Worm (Caenorhabditis elegans) whole organism, L4/young adult: ENCODE results near the gene Y22D7AR.2.

ENCODE experiments used
- W03F9.2 ChIP-seq: fragments of 150-350 bp; optimal IDR thresholded peaks from 2 replicates; lab custom pipeline; 2014; ENCODE audit warnings: missing biosample characterization, missing genetic modification characterization
- dao-5 ChIP-seq: sonication (generic microtip); optimal IDR thresholded peaks from 2 replicates; lab custom pipeline; 2016; ENCODE audit warnings: missing genotype, missing genetic modification characterization, moderate library complexity, missing compliant biosample characterization
- him-1 ChIP-seq: sonication (generic microtip); optimal IDR thresholded peaks from 2 replicates; lab custom pipeline; 2016; ENCODE audit warnings: missing genotype, missing genetic modification reagents, missing genetic modification characterization, missing compliant biosample characterization

Y22D7AR.2 gene

DNA sequence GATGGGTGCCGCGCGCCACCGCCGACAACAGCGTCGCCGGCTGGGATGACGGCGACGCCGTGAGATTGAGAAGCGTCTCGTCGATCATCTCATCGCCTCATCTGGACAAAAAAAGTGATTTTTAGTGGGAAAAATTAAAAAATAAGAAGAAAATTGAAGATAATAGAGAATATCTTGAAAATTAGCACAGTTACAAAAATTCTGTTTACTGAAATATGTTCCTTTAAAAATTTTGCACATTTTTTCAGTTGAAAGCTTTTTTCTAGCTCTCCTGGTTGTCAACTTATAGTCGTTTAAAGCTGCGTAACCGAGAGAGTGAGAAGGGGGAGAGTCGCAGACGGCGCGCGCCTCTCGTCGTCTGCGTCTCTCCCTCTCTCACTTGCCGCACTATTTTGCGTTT lies 27.3 kb downstream of the Y22D7AR.2 start, which contains the start of gene ser-4:
ser-4 (minus strand) TSS at position 101 of the 400 bp plus-strand sequence.
- no peak for TF ChIP-seq dao-5 (tag; lab: Kevin White, UChicago)
- no peak for TF ChIP-seq W03F9.2 (tag; lab: Kevin White, UChicago)
- TF ChIP-seq him-1 = no peak

DNA sequence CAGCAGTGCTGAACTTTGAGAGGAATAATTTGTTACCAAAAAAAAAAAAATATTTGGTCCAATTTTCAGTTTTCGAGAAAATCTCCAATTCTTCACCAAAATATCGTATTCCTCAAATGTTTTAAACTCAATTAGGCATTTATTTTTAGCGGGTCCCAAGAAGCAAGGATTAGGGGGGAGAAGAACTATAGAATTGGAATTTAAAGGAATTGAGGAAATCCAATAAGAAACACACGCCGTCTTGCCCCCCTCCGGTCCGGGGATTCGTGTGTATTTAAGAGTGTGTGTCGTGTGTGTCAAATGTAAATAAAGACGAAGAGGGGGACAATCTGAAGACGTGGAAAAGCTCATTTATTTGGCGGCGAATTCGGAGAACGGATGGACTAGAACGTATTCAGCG lies 27.7 kb downstream of the Y22D7AR.2 start:
- TF ChIP-seq dao-5 (tag; lab: Kevin White, UChicago) (no peak), him-1 (no peak), W03F9.2 (tag; lab: Kevin White, UChicago) (no peak)

DNA sequence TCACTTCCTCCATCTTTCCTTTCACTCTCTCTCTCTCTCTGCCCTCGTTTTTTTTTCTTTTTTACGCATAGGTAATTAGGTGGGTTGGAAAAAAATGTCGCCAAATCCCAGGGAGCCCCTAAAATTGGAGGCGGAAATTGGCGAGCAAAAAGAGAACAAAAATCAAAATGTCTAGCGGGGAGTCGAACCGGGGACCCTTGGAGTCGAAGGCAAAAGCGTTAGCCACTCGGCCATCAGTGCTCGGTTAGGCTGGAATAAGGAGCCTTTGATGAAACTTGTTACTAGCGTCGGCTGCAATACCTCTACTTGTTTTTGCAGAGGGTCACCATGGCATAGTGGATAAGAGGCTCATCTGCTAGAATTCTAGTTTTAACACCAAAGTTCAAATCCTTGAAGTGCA lies 37.3 kb downstream of the Y22D7AR.2 start:
- no peak for TF ChIP-seq him-1
- no peak for TF ChIP-seq dao-5 (tag; lab: Kevin White, UChicago)
- TF ChIP-seq W03F9.2 (tag; lab: Kevin White, UChicago) = no peak

DNA sequence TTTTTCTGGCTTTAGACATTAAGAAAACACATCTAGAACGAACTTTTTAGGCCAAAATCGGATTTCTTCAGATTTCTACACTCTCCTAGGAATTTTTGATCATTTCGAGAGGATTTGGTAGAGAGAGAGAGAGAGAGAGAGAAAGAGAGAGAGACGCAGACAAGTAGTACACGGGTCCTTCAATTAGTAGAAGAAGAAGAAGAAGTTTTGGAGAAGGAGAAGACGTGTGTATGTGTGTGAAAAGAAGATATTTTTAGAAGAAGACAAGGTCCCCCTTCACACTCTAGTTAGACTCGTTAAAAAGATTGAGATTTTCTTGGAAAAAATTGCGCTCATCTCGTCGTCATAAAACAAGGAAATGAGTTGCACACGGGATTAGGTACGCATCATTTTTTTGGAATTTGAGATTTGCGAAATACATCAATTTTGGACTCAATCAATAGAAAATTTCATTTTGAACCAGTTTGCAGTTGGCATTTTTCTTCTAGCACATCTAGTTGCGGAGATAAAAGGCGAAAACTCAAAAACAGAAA lies 37.8 kb downstream of the Y22D7AR.2 start:
- TF ChIP-seq dao-5 (tag; lab: Kevin White, UChicago) (no peak), him-1 (no peak), W03F9.2 (tag; lab: Kevin White, UChicago) (no peak)

DNA sequence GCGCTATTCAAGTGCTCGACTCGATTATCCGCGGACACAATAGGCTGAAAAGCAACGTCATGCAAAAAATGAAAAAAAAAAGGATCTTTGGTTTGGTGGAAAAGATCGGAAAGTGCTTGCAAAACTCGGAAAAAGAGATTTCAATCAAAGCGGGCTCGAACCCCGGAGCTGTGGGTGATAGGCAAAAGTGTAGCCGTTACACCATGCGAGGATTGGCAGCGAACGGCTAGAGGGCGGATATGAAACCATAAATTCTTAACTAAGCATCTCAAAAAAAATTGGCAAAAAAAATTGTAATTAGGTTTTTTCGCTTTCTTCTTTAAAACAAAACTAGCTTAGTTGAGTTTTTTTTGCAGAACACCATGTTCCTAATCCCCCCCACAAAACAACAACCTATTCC lies 38.7 kb downstream of the Y22D7AR.2 start:
- TF ChIP-seq W03F9.2 (tag; lab: Kevin White, UChicago) = no peak
- no peak for TF ChIP-seq dao-5 (tag; lab: Kevin White, UChicago)
- no peak for TF ChIP-seq him-1

DNA sequence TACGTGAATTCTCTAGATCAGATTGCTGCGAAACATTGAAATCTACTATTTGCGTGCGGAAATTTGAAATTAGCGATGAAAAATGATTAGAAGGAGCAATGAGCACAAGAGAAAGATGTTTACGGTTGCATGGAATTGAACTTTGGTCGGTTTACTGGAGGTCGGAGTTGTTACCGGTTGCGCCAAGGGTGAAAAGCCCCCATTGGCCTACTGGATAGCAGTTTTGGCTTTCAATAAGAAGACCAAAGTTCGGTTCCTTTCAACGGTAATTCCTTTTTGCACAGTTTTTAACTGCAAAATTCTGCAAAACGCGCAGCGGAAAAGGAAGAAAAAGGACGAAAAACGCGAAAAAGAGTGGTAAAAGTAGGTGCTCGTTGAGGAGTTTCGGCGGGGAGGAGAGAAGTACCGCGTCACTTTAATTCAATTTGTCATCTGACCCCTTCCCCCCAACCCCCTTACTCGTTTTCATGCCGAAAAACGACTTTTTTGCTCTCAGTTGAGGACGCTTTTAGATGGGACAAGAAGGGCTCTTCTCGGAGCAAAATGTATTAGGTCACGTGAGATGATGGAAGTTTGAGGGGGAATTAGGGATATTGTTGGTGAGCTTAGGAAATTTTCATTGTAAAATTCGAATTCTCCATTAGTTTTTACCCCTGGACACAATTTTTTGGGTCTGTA lies 39.8 kb downstream of the Y22D7AR.2 start:
- TF ChIP-seq him-1 = no peak
- TF ChIP-seq dao-5 (tag; lab: Kevin White, UChicago) = no peak
- no peak for TF ChIP-seq W03F9.2 (tag; lab: Kevin White, UChicago)

DNA sequence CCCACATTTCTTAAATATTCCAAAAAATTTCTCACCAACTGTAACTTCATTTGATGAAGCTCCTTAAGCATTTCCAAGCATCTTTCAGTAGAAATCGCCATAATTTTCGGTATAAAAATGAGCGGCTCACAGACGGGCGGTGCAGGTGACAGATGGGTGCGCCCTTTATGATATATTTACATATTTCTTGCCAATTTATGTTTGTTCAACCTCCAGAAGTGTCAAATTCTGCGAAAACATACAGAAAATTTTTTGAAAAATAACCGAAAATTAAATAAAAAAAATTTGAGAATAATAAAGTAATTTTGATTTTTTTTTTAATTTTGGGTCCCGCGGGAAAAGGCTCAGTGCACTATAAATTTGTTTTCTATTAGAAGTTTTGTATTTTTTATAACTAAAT lies 49.1 kb downstream of the Y22D7AR.2 start, which contains the start of gene Y46E12A.3:
Y46E12A.3 (minus strand) TSS at position 101 of the 400 bp plus-strand sequence.
- TF ChIP-seq him-1 (no peak), W03F9.2 (tag; lab: Kevin White, UChicago) (no peak), dao-5 (tag; lab: Kevin White, UChicago) (no peak)

DNA sequence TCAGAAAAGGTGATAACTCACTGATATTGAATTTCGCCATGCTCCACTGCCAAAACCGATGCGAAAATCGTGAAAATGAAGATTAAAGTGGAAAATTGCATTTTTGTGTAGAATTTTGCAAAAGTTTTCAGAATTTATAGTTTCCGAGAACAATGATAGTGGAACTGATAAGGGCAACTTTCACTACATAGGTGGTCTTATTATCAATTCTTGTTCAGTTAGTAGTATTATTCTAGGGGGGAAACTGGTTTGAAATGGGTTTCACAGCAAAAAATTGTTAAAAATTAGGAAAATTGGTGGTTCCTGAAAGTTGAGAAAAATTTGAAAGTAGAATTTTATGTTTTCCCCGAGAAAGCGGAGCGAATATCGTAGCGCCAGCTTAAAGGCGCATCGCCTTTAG lies 52.4 kb downstream of the Y22D7AR.2 start, which contains the start of gene Y46E12A.5:
Y46E12A.5 (minus strand) TSS at position 101 of the 400 bp plus-strand sequence.
- TF ChIP-seq him-1 (no peak), W03F9.2 (tag; lab: Kevin White, UChicago) (no peak), dao-5 (tag; lab: Kevin White, UChicago) (no peak)

DNA sequence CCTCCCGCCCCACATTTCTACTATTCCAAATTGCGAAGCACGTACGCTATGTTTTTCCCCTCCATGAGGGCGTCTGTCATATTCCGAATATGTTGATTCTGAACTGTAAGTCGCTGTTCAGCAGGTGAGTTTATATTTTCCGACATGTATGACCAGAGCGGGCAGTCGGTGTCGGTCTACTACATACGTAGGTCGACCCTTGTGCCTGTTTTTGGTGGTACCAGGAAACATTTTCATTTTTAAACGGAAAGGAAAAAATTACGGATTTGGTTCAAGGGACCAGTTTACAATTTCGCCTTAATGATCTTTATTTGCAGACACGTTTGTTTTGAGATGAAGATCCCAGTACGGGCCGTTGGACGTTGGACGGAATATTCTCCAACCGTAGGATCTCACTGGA lies 52.9 kb downstream of the Y22D7AR.2 start, which contains the start of gene Y46E12A.2:
Y46E12A.2 (plus strand) TSS at position 301 of the 400 bp plus-strand sequence.
- TF ChIP-seq dao-5 (tag; lab: Kevin White, UChicago) (no peak), him-1 (no peak), W03F9.2 (tag; lab: Kevin White, UChicago) (no peak)

DNA sequence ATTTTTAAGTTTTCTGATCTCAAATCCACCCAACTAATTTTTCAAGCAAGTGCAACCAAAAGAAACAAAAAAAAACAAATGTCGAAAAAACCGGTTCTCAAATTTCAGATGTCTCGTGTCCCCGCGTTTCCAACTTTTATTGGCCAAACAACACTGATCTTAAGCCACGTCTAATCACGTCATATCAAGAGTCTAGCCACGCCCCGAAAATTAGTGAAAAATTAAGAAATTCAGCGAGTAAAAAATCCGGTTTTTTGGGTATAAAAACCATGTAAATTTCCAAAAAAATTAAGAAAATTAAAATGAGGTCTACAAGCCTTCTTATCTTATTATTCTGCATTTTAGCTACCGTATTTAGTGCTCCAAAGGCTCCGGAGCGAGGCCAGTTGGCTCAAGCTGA lies 57.5 kb downstream of the Y22D7AR.2 start, which contains the start of gene cnc-6:
cnc-6 (plus strand) TSS at position 301 of the 400 bp plus-strand sequence.
- TF ChIP-seq dao-5 (tag; lab: Kevin White, UChicago) (no peak), him-1 (no peak), W03F9.2 (tag; lab: Kevin White, UChicago) (no peak)
